Fruit fly (Drosophila melanogaster): ENCODE measurements around the gene CG32071.

CG32071 gene

dm6 chr3L:11096195-11096908 lies 7.3 kb downstream of the CG32071 start, which contains the start of the genes CG46439, Iyd and CG33947 (continued):
- TF ChIP-seq Elba2 (GFP tag; optimal IDR thresholded peaks at IDR 0.05) (peak; percentile 24), zfh2 (GFP tag; optimal IDR thresholded peaks at IDR 0.05) (peak; percentile 22), Usf (GFP tag; optimal IDR thresholded peaks at IDR 0.05) (no peak), az2 (GFP tag; optimal IDR thresholded peaks at IDR 0.05) (no peak), lbe (GFP tag; optimal IDR thresholded peaks at IDR 0.05) (peak; percentile 73), chinmo (GFP tag; IDR thresholded peaks at IDR 0.05; ENCODE audit: partially characterized antibody) (0 out of 4 replicates have a peak, but pooled peaks have one; percentile 76), so (GFP tag; IDR thresholded peaks at IDR 0.05) (peak; percentile 40; the same call in 1 of the 3 replicates), CG9797 (GFP tag; optimal IDR thresholded peaks at IDR 0.05) (peak; percentile 32), CG11504 (tag; optimal IDR thresholded peaks at IDR 0.05) (peak; percentile 18), CG8290 (GFP tag; optimal IDR thresholded peaks at IDR 0.05) (no peak), CG8290 (tag; optimal IDR thresholded peaks at IDR 0.05) (no peak), Atf6 (GFP tag; IDR thresholded peaks at IDR 0.05) (peak; percentile 56), CG4617 (GFP tag; optimal IDR thresholded peaks at IDR 0.05; ENCODE audit: borderline replicate concordance) (peak; percentile 8), pros (GFP tag; optimal IDR thresholded peaks at IDR 0.05) (peak; percentile 37), CG14441 (GFP tag; IDR thresholded peaks at IDR 0.05) (peak; percentile 29; the same call in 1 of the 2 replicates), CG14965 (GFP tag; optimal IDR thresholded peaks at IDR 0.05; ENCODE audit: borderline replicate concordance) (no peak), CG6813 (GFP tag; optimal IDR thresholded peaks at IDR 0.05) (no peak), YL-1 (GFP tag; optimal IDR thresholded peaks at IDR 0.05) (no peak), Hand (GFP tag; optimal IDR thresholded peaks at IDR 0.05) (peak; percentile 58), CG2712 (tag; optimal IDR thresholded peaks at IDR 0.05) (peak; percentile 5), HLH54F (GFP tag; optimal IDR thresholded peaks at IDR 0.05) (peak; percentile 0), CG10209 (GFP tag; optimal IDR thresholded peaks at IDR 0.05) (peak; percentile 19), emc (GFP tag; optimal IDR thresholded peaks at IDR 0.05) (no peak), Fer1 (GFP tag; optimal IDR thresholded peaks at IDR 0.05) (peak; percentile 70), CG3995 (GFP tag; optimal IDR thresholded peaks at IDR 0.05) (peak; percentile 2), CG10321 (GFP tag; IDR thresholded peaks at IDR 0.05) (no peak), Myb (GFP tag; optimal IDR thresholded peaks at IDR 0.05) (peak; percentile 93), mirr (GFP tag; optimal IDR thresholded peaks at IDR 0.05) (no peak), Nf-YC (tag; optimal IDR thresholded peaks at IDR 0.05) (peak; percentile 13), Dip2 (GFP tag; IDR thresholded peaks at IDR 0.05) (no peak), ems (GFP tag; optimal IDR thresholded peaks at IDR 0.05) (peak; percentile 9), CG34376 (GFP tag; optimal IDR thresholded peaks at IDR 0.05) (peak; percentile 41), zfh1 (GFP tag; IDR thresholded peaks at IDR 0.05) (0 out of 3 replicates have a peak, but pooled peaks have one; percentile 32), sna (GFP tag; IDR thresholded peaks at IDR 0.05; ENCODE audit: partially characterized antibody) (peak; percentile 54), lmd (GFP tag; IDR thresholded peaks at IDR 0.05) (no peak), ken (GFP tag; IDR thresholded peaks at IDR 0.05) (0 out of 3 replicates have a peak, but pooled peaks have one; percentile 19), dati (GFP tag; IDR thresholded peaks at IDR 0.05) (no peak), usp (GFP tag; optimal IDR thresholded peaks at IDR 0.05) (no peak), Xbp1 (GFP tag; optimal IDR thresholded peaks at IDR 0.05) (no peak), dimm (GFP tag; IDR thresholded peaks at IDR 0.05) (no peak), HmgZ (tag; optimal IDR thresholded peaks at IDR 0.05) (peak; percentile 13), bsh (GFP tag; optimal IDR thresholded peaks at IDR 0.05) (peak in 1 of 2 experiments; percentile 77), sug (tag; optimal IDR thresholded peaks at IDR 0.05) (peak; percentile 11), Ptx1 (GFP tag; IDR thresholded peaks at IDR 0.05) (no peak), chn (GFP tag; optimal IDR thresholded peaks at IDR 0.05) (peak; percentile 4), CG2116 (GFP tag; optimal IDR thresholded peaks at IDR 0.05) (peak; percentile 37), Drgx (GFP tag; IDR thresholded peaks at IDR 0.05) (peak; percentile 71), Bgb (GFP tag; IDR thresholded peaks at IDR 0.05; ENCODE audit: partially characterized antibody) (peak; percentile 37; the same call in 1 of the 2 replicates), tin (GFP tag; optimal IDR thresholded peaks at IDR 0.05) (no peak), unpg (GFP tag; optimal IDR thresholded peaks at IDR 0.05) (peak; percentile 17)

Data from whole organism, embryonic.